Fruit fly (Drosophila melanogaster): ENCODE results near the gene CG10748.

The CG10748 gene

dm6 chr3L:13021727-13022126 lies 49.6 kb upstream of the CG10748 start (continued):
- TF ChIP-seq her (GFP tag; optimal IDR thresholded peaks at IDR 0.05) (no peak), Doc2 (GFP tag; IDR thresholded peaks at IDR 0.05) (no peak), CG1233 (GFP tag; optimal IDR thresholded peaks at IDR 0.05) (peak; percentile 5), Neu2 (GFP tag; optimal IDR thresholded peaks at IDR 0.05; ENCODE audit: borderline replicate concordance) (no peak), Ets65A (GFP tag) (no peak), ftz-f1 (GFP tag; optimal IDR thresholded peaks at IDR 0.05) (no peak), CG12769 (tag; optimal IDR thresholded peaks at IDR 0.05) (peak; percentile 20), CG15514 (GFP tag; optimal IDR thresholded peaks at IDR 0.05) (no peak), CG13624 (GFP tag; optimal IDR thresholded peaks at IDR 0.05) (no peak), CG2120 (GFP tag; optimal IDR thresholded peaks at IDR 0.05) (peak; percentile 52), HLH4C (GFP tag; IDR thresholded peaks at IDR 0.05; ENCODE audit: partially characterized antibody) (no peak), Dek (tag; optimal IDR thresholded peaks at IDR 0.05) (no peak), CG2129 (GFP tag; IDR thresholded peaks at IDR 0.05; ENCODE audit: partially characterized antibody) (no peak), CG12744 (GFP tag; optimal IDR thresholded peaks at IDR 0.05) (no peak), usp (GFP tag; optimal IDR thresholded peaks at IDR 0.05) (no peak), pita (GFP tag; optimal IDR thresholded peaks at IDR 0.05) (no peak), CG31224 (GFP tag; IDR thresholded peaks at IDR 0.05) (no peak), Hmx (GFP tag; optimal IDR thresholded peaks at IDR 0.05) (no peak), sd (tag; optimal IDR thresholded peaks at IDR 0.05) (peak; percentile 97), NC2α (GFP tag; optimal IDR thresholded peaks at IDR 0.05) (no peak), D19B (GFP tag; optimal IDR thresholded peaks at IDR 0.05) (peak; percentile 13), Hey (tag; optimal IDR thresholded peaks at IDR 0.05) (no peak), CG17361 (GFP tag; IDR thresholded peaks at IDR 0.05) (no peak), CG1647 (GFP tag; optimal IDR thresholded peaks at IDR 0.05) (no peak), nom (GFP tag; optimal IDR thresholded peaks at IDR 0.05) (no peak), PHDP (tag; optimal IDR thresholded peaks at IDR 0.05) (peak; percentile 7), lov (optimal IDR thresholded peaks at IDR 0.05) (no peak), lov (GFP tag; IDR thresholded peaks at IDR 0.05) (no peak), ewg (GFP tag; optimal IDR thresholded peaks at IDR 0.05) (no peak), CG18011 (GFP tag; optimal IDR thresholded peaks at IDR 0.05) (no peak), CG10366 (GFP tag; IDR thresholded peaks at IDR 0.05) (no peak), wek (GFP tag; optimal IDR thresholded peaks at IDR 0.05) (no peak), repo (GFP tag; optimal IDR thresholded peaks at IDR 0.05) (no peak), CG32767 (GFP tag; IDR thresholded peaks at IDR 0.05) (no peak), inv (GFP tag; IDR thresholded peaks at IDR 0.05; ENCODE audit: partially characterized antibody) (no peak), ase (GFP tag; IDR thresholded peaks at IDR 0.05) (no peak), CG6791 (GFP tag; IDR thresholded peaks at IDR 0.05; ENCODE audit: partially characterized antibody) (no peak), az2 (GFP tag; optimal IDR thresholded peaks at IDR 0.05) (no peak), CG17829 (tag; optimal IDR thresholded peaks at IDR 0.05) (no peak), org-1 (GFP tag; optimal IDR thresholded peaks at IDR 0.05) (peak; percentile 4), CG15601 (tag; optimal IDR thresholded peaks at IDR 0.05) (peak; percentile 52), B-H2 (GFP tag; optimal IDR thresholded peaks at IDR 0.05) (no peak), CG5953 (GFP tag; IDR thresholded peaks at IDR 0.05) (no peak), H2.0 (GFP tag; IDR thresholded peaks at IDR 0.05) (no peak), CG2199 (GFP tag; IDR thresholded peaks at IDR 0.05) (no peak), CG15073 (GFP tag; optimal IDR thresholded peaks at IDR 0.05) (peak; percentile 97), D (optimal IDR thresholded peaks at IDR 0.05) (no peak), D (GFP tag; optimal IDR thresholded peaks at IDR 0.05) (no peak), lab (GFP tag; optimal IDR thresholded peaks at IDR 0.05) (peak; percentile 30), CG30403 (GFP tag; optimal IDR thresholded peaks at IDR 0.05) (peak; percentile 20), CG16813 (GFP tag; IDR thresholded peaks at IDR 0.05; ENCODE audit: partially characterized antibody) (no peak), Drgx (GFP tag; IDR thresholded peaks at IDR 0.05) (peak; percentile 47; the same call in 1 of the 2 replicates)

Measured in whole organism, embryonic.